Fruit fly (Drosophila melanogaster) whole organism, prepupa: Measurements from ENCODE around the gene CG34242.

Experiments used
- Blimp-1 ChIP-seq: fragments of 200-800 bp; sonication (Bioruptor generic); optimal IDR thresholded peaks from 3 replicates; lab custom pipeline; 2017; ENCODE audit warnings: missing biosample characterization, missing genetic modification characterization, mild to moderate bottlenecking, moderate library complexity, missing genetic modification reagents
- CG10631 ChIP-seq: fragments of 200-800 bp; sonication (Bioruptor generic); optimal IDR thresholded peaks from 2 replicates; lab custom pipeline; 2016; ENCODE audit warnings: missing biosample characterization, missing genetic modification characterization
- CG10669 ChIP-seq: fragments of 200-800 bp; sonication (Bioruptor generic); optimal IDR thresholded peaks from 3 replicates; lab custom pipeline; 2018; ENCODE audit warnings: missing biosample characterization, mild to moderate bottlenecking, missing genetic modification characterization, moderate library complexity
- CG11294 ChIP-seq: fragments of 200-800 bp; sonication (Bioruptor generic); IDR thresholded peaks from 2 replicates; pipeline ENCODE4 v1.3.6; 2022; ENCODE audit warnings: missing biosample characterization, missing genetic modification characterization
- CG11902 ChIP-seq: fragments of 200-800 bp; sonication (Bioruptor generic); optimal IDR thresholded peaks from 3 replicates; lab custom pipeline; 2016; ENCODE audit warnings: missing biosample characterization, missing genetic modification characterization
- CG15336 ChIP-seq: fragments of 200-800 bp; sonication (Bioruptor generic); IDR thresholded peaks from 2 replicates; pipeline ENCODE4 v1.3.6; 2022; ENCODE audit warnings: missing biosample characterization, missing genetic modification characterization
- CG16779 ChIP-seq: fragments of 200-800 bp; sonication (Bioruptor generic); optimal IDR thresholded peaks from 3 replicates; lab custom pipeline; 2017; ENCODE audit warnings: missing biosample characterization, mild to moderate bottlenecking, missing genetic modification characterization
- CG3032 ChIP-seq: fragments of 200-800 bp; optimal IDR thresholded peaks from 2 replicates; lab custom pipeline; 2019; ENCODE audit warnings: missing biosample characterization, mild to moderate bottlenecking, missing genetic modification characterization, moderate library complexity
- CG31627 ChIP-seq: fragments of 200-800 bp; sonication (Bioruptor generic); optimal IDR thresholded peaks from 3 replicates; lab custom pipeline; 2016; ENCODE audit warnings: missing biosample characterization, missing genetic modification characterization
- CG32006 ChIP-seq: fragments of 200-800 bp; sonication (Bioruptor generic); optimal IDR thresholded peaks from 3 replicates; lab custom pipeline; 2017; ENCODE audit warnings: missing biosample characterization, mild to moderate bottlenecking, missing genetic modification characterization
- CG34406 ChIP-seq: fragments of 200-800 bp; sonication (Bioruptor generic); optimal IDR thresholded peaks from 3 replicates; lab custom pipeline; 2016; ENCODE audit warnings: missing biosample characterization, missing genetic modification characterization
- CG3919 ChIP-seq: fragments of 200-800 bp; sonication (Bioruptor generic); optimal IDR thresholded peaks from 3 replicates; lab custom pipeline; 2016; ENCODE audit warnings: missing biosample characterization, missing genetic modification characterization
- CG4318 ChIP-seq: fragments of 200-800 bp; sonication (Bioruptor generic); optimal IDR thresholded peaks from 3 replicates; lab custom pipeline; 2017; ENCODE audit warnings: missing biosample characterization, mild to moderate bottlenecking, missing genetic modification characterization
- CG6163 ChIP-seq: fragments of 200-800 bp; sonication (Bioruptor generic); IDR thresholded peaks from 3 replicates; pipeline ENCODE4 v1.3.6; 2022; ENCODE audit warnings: missing biosample characterization, missing genetic modification characterization
- CG6792 ChIP-seq: fragments of 200-800 bp; sonication (Bioruptor generic); optimal IDR thresholded peaks from 3 replicates; lab custom pipeline; 2016; ENCODE audit warnings: missing biosample characterization, missing genetic modification characterization
- CG6808 ChIP-seq: fragments of 200-800 bp; sonication (Bioruptor generic); optimal IDR thresholded peaks from 3 replicates; lab custom pipeline; 2017; ENCODE audit warnings: missing biosample characterization, missing genetic modification characterization, mild to moderate bottlenecking, moderate library complexity, missing genetic modification reagents
- CG6854 ChIP-seq: fragments of 200-800 bp; sonication (Bioruptor generic); optimal IDR thresholded peaks from 2 replicates; lab custom pipeline; 2017; ENCODE audit warnings: missing biosample characterization, mild to moderate bottlenecking, missing genetic modification characterization
- CG8119 ChIP-seq: fragments of 200-800 bp; sonication (Bioruptor generic); IDR thresholded peaks from 3 replicates; pipeline ENCODE4 v1.3.6; 2022; ENCODE audit warnings: missing biosample characterization, missing genetic modification characterization
- CG8319 ChIP-seq: fragments of 200-800 bp; sonication (Bioruptor generic); optimal IDR thresholded peaks from 3 replicates; lab custom pipeline; 2016; ENCODE audit warnings: missing biosample characterization, missing genetic modification characterization
- CG8632 ChIP-seq: fragments of 200-800 bp; sonication (Bioruptor generic); optimal IDR thresholded peaks from 3 replicates; lab custom pipeline; 2016; ENCODE audit warnings: missing biosample characterization, missing genetic modification characterization
- Eip75B ChIP-seq: fragments of 200-800 bp; sonication (Bioruptor generic); optimal IDR thresholded peaks from 3 replicates; lab custom pipeline; 2016; ENCODE audit warnings: missing biosample characterization, missing genetic modification characterization
- Eip78C ChIP-seq: fragments of 200-800 bp; sonication (Bioruptor generic); peaks from one replicate; lab custom pipeline; 2016; ENCODE audit warnings: missing biosample characterization, missing genetic modification characterization
- Eip93F ChIP-seq: fragments of 200-800 bp; sonication (Bioruptor generic); optimal IDR thresholded peaks from 2 replicates; lab custom pipeline; 2016; ENCODE audit warnings: missing biosample characterization, mild to moderate bottlenecking, missing genetic modification characterization
- Ets21C ChIP-seq: fragments of 200-800 bp; sonication (Bioruptor generic); optimal IDR thresholded peaks from 3 replicates; lab custom pipeline; 2016; ENCODE audit warnings: missing biosample characterization, missing genetic modification characterization
- Ets96B ChIP-seq: fragments of 200-800 bp; optimal IDR thresholded peaks from 2 replicates; lab custom pipeline; 2019; ENCODE audit warnings: missing biosample characterization, mild to moderate bottlenecking, missing genetic modification characterization, moderate library complexity
- Gug ChIP-seq: fragments of 200-800 bp; sonication (Bioruptor generic); IDR thresholded peaks from 2 replicates; pipeline ENCODE4 v1.3.6; 2022; ENCODE audit warnings: missing biosample characterization, missing genetic modification characterization
- Hr38 ChIP-seq: sonication (Bioruptor generic); optimal IDR thresholded peaks from 2 replicates; lab custom pipeline; 2016; ENCODE audit warnings: missing biosample characterization, missing genetic modification characterization
- Hr39 ChIP-seq: fragments of 200-800 bp; sonication (Bioruptor generic); optimal IDR thresholded peaks from 2 replicates; lab custom pipeline; 2016; ENCODE audit warnings: missing biosample characterization, missing genetic modification characterization
- Lpt ChIP-seq: fragments of 200-800 bp; sonication (Bioruptor generic); optimal IDR thresholded peaks from 3 replicates; lab custom pipeline; 2016; ENCODE audit warnings: missing biosample characterization, missing genetic modification characterization
- Met ChIP-seq: fragments of 200-800 bp; sonication (Bioruptor generic); optimal IDR thresholded peaks from 3 replicates; lab custom pipeline; 2016; ENCODE audit warnings: missing biosample characterization, missing genetic modification characterization
- OdsH ChIP-seq: fragments of 200-800 bp; sonication (Bioruptor generic); optimal IDR thresholded peaks from 3 replicates; lab custom pipeline; 2016; ENCODE audit warnings: missing biosample characterization, missing genetic modification characterization
- Smox ChIP-seq: fragments of 200-800 bp; sonication (Bioruptor generic); optimal IDR thresholded peaks from 3 replicates; lab custom pipeline; 2016; ENCODE audit warnings: missing biosample characterization, missing genetic modification characterization
- Sox102F ChIP-seq: fragments of 200-800 bp; sonication (Bioruptor generic); optimal IDR thresholded peaks from 2 replicates; lab custom pipeline; 2016; ENCODE audit warnings: missing biosample characterization, mild to moderate bottlenecking, missing genetic modification characterization
- Sox14 ChIP-seq: fragments of 200-800 bp; sonication (Bioruptor generic); optimal IDR thresholded peaks from 3 replicates; lab custom pipeline; 2016; ENCODE audit warnings: missing biosample characterization, missing genetic modification characterization
- Sox15 ChIP-seq: fragments of 200-800 bp; sonication (Bioruptor generic); optimal IDR thresholded peaks from 3 replicates; lab custom pipeline; 2016; ENCODE audit warnings: missing biosample characterization, missing genetic modification characterization
- achi ChIP-seq: fragments of 200-800 bp; sonication (Bioruptor generic); optimal IDR thresholded peaks from 3 replicates; lab custom pipeline; 2016; ENCODE audit warnings: missing biosample characterization, missing genetic modification characterization
- acj6 ChIP-seq: fragments of 200-800 bp; sonication (Bioruptor generic); optimal IDR thresholded peaks from 3 replicates; lab custom pipeline; 2016; ENCODE audit warnings: missing biosample characterization, missing genetic modification characterization
- cyc ChIP-seq: fragments of 200-800 bp; sonication (Bioruptor generic); optimal IDR thresholded peaks from 3 replicates; lab custom pipeline; 2016; ENCODE audit warnings: missing biosample characterization, missing genetic modification characterization
- dac ChIP-seq: fragments of 200-800 bp; sonication (Bioruptor generic); optimal IDR thresholded peaks from 2 replicates; lab custom pipeline; 2017; ENCODE audit warnings: missing biosample characterization, mild to moderate bottlenecking, missing genetic modification characterization
- dsx ChIP-seq: fragments of 200-800 bp; optimal IDR thresholded peaks from 3 replicates; lab custom pipeline; 2019; ENCODE audit warnings: missing biosample characterization, mild to moderate bottlenecking, missing genetic modification characterization, moderate library complexity; ENCODE audit not compliant: poor library complexity, severe bottlenecking
- esn ChIP-seq: fragments of 200-800 bp; sonication (Bioruptor generic); optimal IDR thresholded peaks from 2 replicates; lab custom pipeline; 2016; ENCODE audit warnings: missing biosample characterization, mild to moderate bottlenecking, missing genetic modification characterization, moderate library complexity
- fd59A ChIP-seq: fragments of 200-800 bp; sonication (Bioruptor generic); optimal IDR thresholded peaks from 2 replicates; lab custom pipeline; 2017; ENCODE audit warnings: missing biosample characterization, mild to moderate bottlenecking, missing genetic modification characterization, missing genetic modification reagents
- fkh ChIP-seq: fragments of 200-800 bp; sonication (Bioruptor generic); optimal IDR thresholded peaks from 3 replicates; lab custom pipeline; 2017; ENCODE audit warnings: missing biosample characterization, mild to moderate bottlenecking, missing genetic modification characterization, moderate library complexity
- lz ChIP-seq: fragments of 200-800 bp; sonication (Bioruptor generic); optimal IDR thresholded peaks from 3 replicates; lab custom pipeline; 2016; ENCODE audit warnings: missing biosample characterization, missing genetic modification characterization
- net ChIP-seq: fragments of 200-800 bp; sonication (Bioruptor generic); optimal IDR thresholded peaks from 3 replicates; lab custom pipeline; 2016; ENCODE audit warnings: missing biosample characterization, missing genetic modification characterization
- pdm3 ChIP-seq: fragments of 200-800 bp; sonication (Bioruptor generic); optimal IDR thresholded peaks from 3 replicates; lab custom pipeline; 2016; ENCODE audit warnings: missing biosample characterization, missing genetic modification characterization
- ss ChIP-seq, 2 experiments: fragments of 200-800 bp; sonication (Bioruptor generic); optimal IDR thresholded peaks; 2 replicates in 1 of 2; 3 replicates in 1 of 2; lab custom pipeline; 2017 to 2018; ENCODE audit warnings: mild to moderate bottlenecking in 2 of 2, missing biosample characterization in 2 of 2, missing genetic modification characterization in 2 of 2, moderate library complexity in 1 of 2
- topi ChIP-seq: fragments of 200-800 bp; sonication (Bioruptor generic); optimal IDR thresholded peaks from 3 replicates; lab custom pipeline; 2016; ENCODE audit warnings: missing biosample characterization, missing genetic modification characterization
- vri ChIP-seq: fragments of 200-800 bp; sonication (Bioruptor generic); optimal IDR thresholded peaks from 3 replicates; lab custom pipeline; 2016; ENCODE audit warnings: missing biosample characterization, mild to moderate bottlenecking, missing genetic modification characterization

CG34242 gene

DNA sequence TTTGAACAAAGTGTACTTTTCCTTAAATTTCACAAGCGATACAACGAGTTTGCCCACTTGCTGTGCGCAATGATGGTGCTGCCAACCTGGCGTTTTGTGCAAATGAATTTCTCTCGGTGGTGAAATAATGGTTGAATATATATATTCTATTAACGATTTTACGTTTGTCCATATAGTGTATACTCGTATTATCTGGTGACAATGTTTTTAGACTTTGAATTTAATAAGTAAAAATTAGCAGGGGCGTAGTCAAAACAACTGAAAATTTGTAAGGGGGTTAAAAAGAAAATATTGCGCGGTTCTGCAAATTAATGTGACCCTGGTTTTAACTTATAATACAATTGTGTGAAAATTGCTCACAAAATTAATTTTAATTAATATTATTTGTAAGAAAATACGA lies 9.9 kb upstream of the CG34242 start, which contains the start of the genes ver and Gcn5 (continued):
- TF ChIP-seq achi (GFP tag; lab: Kevin White, UChicago), result peak; percentile 97
- peak; percentile 97 for TF ChIP-seq CG32006 (GFP tag; lab: Kevin White, UChicago)
- TF ChIP-seq Sox15, result peak; percentile 95
- TF ChIP-seq CG3032 (tag; lab: Kevin White, UChicago), result peak; percentile 94
- peak; percentile 98 for TF ChIP-seq OdsH
- peak; percentile 90 for TF ChIP-seq Blimp-1 (GFP tag; lab: Kevin White, UChicago)
- TF ChIP-seq CG8119 (GFP tag; lab: Robert Waterston, UW), result peak; percentile 96
- TF ChIP-seq pdm3 (GFP tag; lab: Kevin White, UChicago), result peak; percentile 98

- TF ChIP-seq acj6 (GFP tag; lab: Kevin White, UChicago) (peak; percentile 48), CG32006 (GFP tag; lab: Kevin White, UChicago) (no peak), Hr38 (GFP tag; lab: Kevin White, UChicago) (no peak), ss (GFP tag; optimal IDR thresholded peaks at IDR 0.05; lab: Kevin White, UChicago) (no peak), dac (no peak), CG4318 (no peak), net (peak; percentile 62), CG6854 (peak; percentile 37), vri (GFP tag; lab: Kevin White, UChicago) (peak; percentile 44), CG6163 (GFP tag; lab: Robert Waterston, UW) (no peak), fkh (GFP tag; lab: Kevin White, UChicago) (peak; percentile 88), CG10669 (GFP tag; lab: Kevin White, UChicago) (no peak), CG3919 (GFP tag; lab: Kevin White, UChicago) (peak; percentile 81), CG6792 (GFP tag; lab: Kevin White, UChicago) (no peak), Eip93F (GFP tag; lab: Kevin White, UChicago) (no peak), CG8632 (GFP tag; lab: Kevin White, UChicago) (peak; percentile 15), Lpt (GFP tag; lab: Kevin White, UChicago) (no peak), Sox14 (GFP tag; lab: Kevin White, UChicago) (peak; percentile 18), Hr39 (peak; percentile 31), CG8319 (GFP tag; lab: Kevin White, UChicago) (no peak), CG16779 (tag; lab: Kevin White, UChicago) (no peak), pdm3 (GFP tag; lab: Kevin White, UChicago) (peak; percentile 65), fd59A (GFP tag; lab: Kevin White, UChicago) (no peak), Ets96B (tag; lab: Kevin White, UChicago) (no peak), CG31627 (GFP tag; lab: Kevin White, UChicago) (peak; percentile 32), dsx (GFP tag; lab: Kevin White, UChicago) (peak; percentile 100), lz (GFP tag; lab: Kevin White, UChicago) (peak; percentile 11), Eip75B (GFP tag; lab: Kevin White, UChicago) (peak; percentile 16), CG10631 (GFP tag; lab: Kevin White, UChicago) (no peak), Met (peak; percentile 74), CG15336 (GFP tag; lab: Robert Waterston, UW) (no peak), CG34406 (GFP tag; lab: Kevin White, UChicago) (peak; percentile 14), cyc (GFP tag; lab: Kevin White, UChicago) (peak; percentile 58), CG6808 (GFP tag; lab: Kevin White, UChicago) (peak; percentile 9), achi (GFP tag; lab: Kevin White, UChicago) (peak; percentile 89), topi (GFP tag; lab: Kevin White, UChicago) (peak; percentile 49), Sox102F (GFP tag; lab: Kevin White, UChicago) (peak; percentile 75), CG11294 (no peak), Gug (GFP tag; lab: Robert Waterston, UW) (no peak), Eip78C (GFP tag; lab: Kevin White, UChicago) (peak; percentile 52), Smox (peak; percentile 45), CG11902 (GFP tag; lab: Kevin White, UChicago) (no peak), Ets21C (GFP tag; lab: Kevin White, UChicago) (no peak), esn (GFP tag; lab: Kevin White, UChicago) (peak; percentile 71), OdsH (peak; percentile 41)
Observed at dm6 chr3L:12526433-12527113, 7.2 kb upstream of the CG34242 start, which contains the start of gene eIF2beta. eIF2beta (minus strand) TSS chr3L:12526731.
